Worm (Caenorhabditis elegans) whole organism, L2 larva: ENCODE results near the gene srz-82.

Experiments used
- C34F6.9 ChIP-seq: fragments of 150-350 bp; optimal IDR thresholded peaks from 2 replicates; lab custom pipeline; 2014; ENCODE audit warnings: missing biosample characterization, missing genetic modification characterization
- F13H6.1 ChIP-seq: sonication (generic microtip); optimal IDR thresholded peaks from 2 replicates; lab custom pipeline; 2016; ENCODE audit warnings: missing genetic modification characterization, missing compliant biosample characterization
- R02D3.7 ChIP-seq: fragments of 150-350 bp; optimal IDR thresholded peaks from 2 replicates; lab custom pipeline; 2014; ENCODE audit warnings: missing biosample characterization, missing genetic modification characterization
- Y55F3AM.14 ChIP-seq: fragments of 200-800 bp; sonication (Bioruptor generic); optimal IDR thresholded peaks from 2 replicates; lab custom pipeline; 2018; ENCODE audit warnings: mild to moderate bottlenecking, missing genetic modification characterization, missing compliant biosample characterization
- ZK546.5 ChIP-seq: sonication (generic microtip); optimal IDR thresholded peaks from 2 replicates; lab custom pipeline; 2017; ENCODE audit warnings: missing biosample characterization, missing genetic modification characterization
- alr-1 ChIP-seq: fragments of 150-350 bp; optimal IDR thresholded peaks from 2 replicates; lab custom pipeline; 2014; ENCODE audit warnings: missing biosample characterization, missing genetic modification characterization
- aly-2 ChIP-seq: fragments of 150-350 bp; optimal IDR thresholded peaks from 2 replicates; lab custom pipeline; 2014; ENCODE audit warnings: missing biosample characterization, missing genetic modification characterization
- ama-1 ChIP-seq: fragments of 150-350 bp; optimal IDR thresholded peaks from 2 replicates; lab custom pipeline; 2018; ENCODE audit warnings: inconsistent platforms
- ceh-16 ChIP-seq: fragments of 150-350 bp; optimal IDR thresholded peaks from 2 replicates; lab custom pipeline; 2014; ENCODE audit warnings: missing biosample characterization, missing genetic modification characterization
- crh-2 ChIP-seq: sonication (generic microtip); optimal IDR thresholded peaks from 2 replicates; lab custom pipeline; 2017; ENCODE audit warnings: missing biosample characterization, missing genetic modification characterization
- dmd-4 ChIP-seq: sonication (generic microtip); optimal IDR thresholded peaks from 2 replicates; lab custom pipeline; 2017; ENCODE audit warnings: missing biosample characterization, missing genetic modification characterization
- egl-27 ChIP-seq: sonication (generic microtip); optimal IDR thresholded peaks from 3 replicates; lab custom pipeline; 2017; ENCODE audit warnings: missing biosample characterization, missing genetic modification reagents, missing genetic modification characterization
- elt-1 ChIP-seq: fragments of 150-350 bp; optimal IDR thresholded peaks from 2 replicates; lab custom pipeline; 2014; ENCODE audit warnings: missing biosample characterization, missing genetic modification characterization
- elt-3 ChIP-seq: sonication (generic microtip); optimal IDR thresholded peaks from 2 replicates; lab custom pipeline; 2017; ENCODE audit warnings: missing biosample characterization, missing genetic modification characterization
- fos-1 ChIP-seq: fragments of 150-350 bp; optimal IDR thresholded peaks from 2 replicates; lab custom pipeline; 2014; ENCODE audit warnings: missing biosample characterization, missing genetic modification characterization
- lin-11 ChIP-seq: fragments of 150-350 bp; sonication (generic microtip); optimal IDR thresholded peaks from 2 replicates; lab custom pipeline; 2014; ENCODE audit warnings: missing biosample characterization, missing genetic modification characterization, inconsistent platforms, mixed read lengths
- lin-39 ChIP-seq: fragments of 150-350 bp; optimal IDR thresholded peaks from 2 replicates; lab custom pipeline; 2014; ENCODE audit warnings: missing biosample characterization, missing genetic modification reagents, missing genetic modification characterization
- mab-5 ChIP-seq: fragments of 150-350 bp; optimal IDR thresholded peaks from 2 replicates; lab custom pipeline; 2014; ENCODE audit warnings: missing biosample characterization, missing genetic modification characterization
- mbf-1 ChIP-seq: sonication (generic microtip); optimal IDR thresholded peaks from 2 replicates; lab custom pipeline; 2017; ENCODE audit warnings: missing biosample characterization, missing genetic modification characterization
- mdl-1 ChIP-seq, 2 experiments: fragments of 150-350 bp in 1 of 2; sonication (generic microtip) in 1 of 2; optimal IDR thresholded peaks; 2 replicates each; lab custom pipeline; 2017; ENCODE audit warnings: missing biosample characterization in 2 of 2, missing genetic modification characterization in 2 of 2
- nhr-11 ChIP-seq: fragments of 150-350 bp; optimal IDR thresholded peaks from 2 replicates; lab custom pipeline; 2014; ENCODE audit warnings: missing biosample characterization, missing genetic modification characterization
- nhr-12 ChIP-seq: fragments of 150-350 bp; optimal IDR thresholded peaks from 2 replicates; lab custom pipeline; 2014; ENCODE audit warnings: missing biosample characterization, missing genetic modification characterization
- nhr-129 ChIP-seq: fragments of 150-350 bp; optimal IDR thresholded peaks from 2 replicates; lab custom pipeline; 2014; ENCODE audit warnings: missing biosample characterization, missing genetic modification characterization
- nhr-21 ChIP-seq: fragments of 150-350 bp; optimal IDR thresholded peaks from 2 replicates; lab custom pipeline; 2014; ENCODE audit warnings: missing biosample characterization, missing genetic modification characterization
- nhr-23 ChIP-seq: fragments of 150-350 bp; optimal IDR thresholded peaks from 2 replicates; lab custom pipeline; 2014; ENCODE audit warnings: missing biosample characterization, missing genetic modification reagents, missing genetic modification characterization
- nhr-237 ChIP-seq: fragments of 150-350 bp; optimal IDR thresholded peaks from 2 replicates; lab custom pipeline; 2014; ENCODE audit warnings: missing biosample characterization, missing genetic modification characterization
- nhr-25 ChIP-seq: fragments of 150-350 bp; sonication (generic microtip); optimal IDR thresholded peaks from 3 replicates; lab custom pipeline; 2014; ENCODE audit warnings: missing biosample characterization, missing genetic modification characterization
- nhr-6 ChIP-seq: fragments of 150-350 bp; optimal IDR thresholded peaks from 2 replicates; lab custom pipeline; 2014; ENCODE audit warnings: missing biosample characterization, missing genetic modification characterization
- peb-1 ChIP-seq: fragments of 150-350 bp; optimal IDR thresholded peaks from 2 replicates; lab custom pipeline; 2014; ENCODE audit warnings: missing biosample characterization, missing genetic modification characterization
- sem-4 ChIP-seq: fragments of 150-350 bp; optimal IDR thresholded peaks from 2 replicates; lab custom pipeline; 2014; ENCODE audit warnings: missing biosample characterization, missing genetic modification reagents, missing genetic modification characterization
- skn-1 ChIP-seq: sonication (generic microtip); optimal IDR thresholded peaks from 2 replicates; lab custom pipeline; 2017; ENCODE audit warnings: missing biosample characterization, missing genetic modification characterization
- sma-9 ChIP-seq, 2 experiments: fragments of 150-350 bp in 1 of 2; sonication (generic microtip) in 1 of 2; optimal IDR thresholded peaks; 2 replicates each; lab custom pipeline; 2014 to 2016; ENCODE audit warnings: missing genetic modification characterization in 2 of 2, mild to moderate bottlenecking in 1 of 2, missing biosample characterization in 1 of 2, missing compliant biosample characterization in 1 of 2, missing genetic modification reagents in 1 of 2, moderate library complexity in 1 of 2
- snpc-4 ChIP-seq: fragments of 150-350 bp; optimal IDR thresholded peaks from 2 replicates; lab custom pipeline; 2014; ENCODE audit warnings: missing biosample characterization, missing genetic modification characterization
- unc-39 ChIP-seq: fragments of 150-350 bp; optimal IDR thresholded peaks from 2 replicates; lab custom pipeline; 2014; ENCODE audit warnings: missing biosample characterization, missing genetic modification characterization
- unc-55 ChIP-seq: fragments of 150-350 bp; sonication (generic microtip); optimal IDR thresholded peaks from 3 replicates; lab custom pipeline; 2014; ENCODE audit warnings: missing biosample characterization, missing genetic modification reagents, missing genetic modification characterization
- zag-1 ChIP-seq: fragments of 150-350 bp; optimal IDR thresholded peaks from 2 replicates; lab custom pipeline; 2014; ENCODE audit warnings: missing biosample characterization, missing genetic modification characterization
- ztf-1 ChIP-seq: fragments of 200-800 bp; sonication (Bioruptor generic); conservative IDR thresholded peaks from 2 replicates; pipeline ENCODE4 v1.3.6; 2022; ENCODE audit warnings: missing genetic modification characterization, missing compliant biosample characterization
- ztf-11 ChIP-seq: sonication (generic microtip); optimal IDR thresholded peaks from 2 replicates; lab custom pipeline; 2017; ENCODE audit warnings: missing biosample characterization, missing genetic modification characterization
- ztf-4 ChIP-seq: fragments of 150-350 bp; optimal IDR thresholded peaks from 2 replicates; lab custom pipeline; 2014; ENCODE audit warnings: missing biosample characterization, missing genetic modification characterization

srz-82 gene

ce11 chrIV:3440848-3441247, 41.8 kb upstream of the srz-82 start, which contains the start of gene grd-10:
Gene grd-10, plus strand, starts transcription at chrIV:3441055.
- TF ChIP-seq ceh-16 (tag; lab: Kevin White, UChicago), result peak; percentile 70
- TF ChIP-seq elt-1, result peak; percentile 72
- no peak for TF ChIP-seq ztf-1
- TF ChIP-seq mbf-1 (tag; lab: Kevin White, UChicago), result no peak
- no peak for TF ChIP-seq peb-1
- TF ChIP-seq mdl-1 (tag; optimal IDR thresholded peaks at IDR 0.05; lab: Kevin White, UChicago), result no peak
- TF ChIP-seq nhr-11 (tag; lab: Kevin White, UChicago), result no peak
- peak; percentile 54 for TF ChIP-seq sma-9 (GFP tag; optimal IDR thresholded peaks at IDR 0.05; lab: Kevin White, UChicago)
- no peak for TF ChIP-seq sma-9 (tag; optimal IDR thresholded peaks at IDR 0.05; lab: Kevin White, UChicago)
- TF ChIP-seq fos-1 (tag; lab: Kevin White, UChicago), result no peak
- TF ChIP-seq unc-55 (GFP tag; lab: Kevin White, UChicago), result no peak
- TF ChIP-seq ZK546.5 (tag; lab: Kevin White, UChicago), result no peak
- no peak for TF ChIP-seq nhr-6
- TF ChIP-seq zag-1, result no peak
- no peak for TF ChIP-seq snpc-4 (tag; lab: Kevin White, UChicago)
- no peak for TF ChIP-seq aly-2 (tag; lab: Kevin White, UChicago)
- TF ChIP-seq R02D3.7 (tag; lab: Kevin White, UChicago), result no peak
- TF ChIP-seq unc-39 (tag; lab: Kevin White, UChicago), result no peak
- TF ChIP-seq C34F6.9 (tag; lab: Kevin White, UChicago), result no peak
- no peak for TF ChIP-seq sem-4
- peak; percentile 35 for TF ChIP-seq nhr-25
- TF ChIP-seq nhr-237 (tag; lab: Kevin White, UChicago), result no peak
- TF ChIP-seq ama-1 (lab: Kevin White, UChicago), result no peak

ce11 chrIV:3442513-3442912, 40.2 kb upstream of the srz-82 start:
- TF ChIP-seq lin-11 (no peak), nhr-23 (tag; lab: Kevin White, UChicago) (no peak), lin-39 (no peak), alr-1 (tag; lab: Kevin White, UChicago) (no peak), nhr-6 (no peak), nhr-25 (no peak), F13H6.1 (tag; lab: Kevin White, UChicago) (no peak), unc-55 (GFP tag; lab: Kevin White, UChicago) (no peak), nhr-12 (no peak), C34F6.9 (tag; lab: Kevin White, UChicago) (no peak), mdl-1 (tag; optimal IDR thresholded peaks at IDR 0.05; lab: Kevin White, UChicago) (no peak), skn-1 (tag; lab: Kevin White, UChicago) (no peak), peb-1 (no peak), Y55F3AM.14 (GFP tag; lab: Kevin White, UChicago) (no peak), elt-3 (tag; lab: Kevin White, UChicago) (no peak), ztf-11 (tag; lab: Kevin White, UChicago) (no peak)

ce11 chrIV:3444101-3444500, 38.6 kb upstream of the srz-82 start, which contains the start of gene F09D12.2:
Gene F09D12.2, minus strand, starts transcription at chrIV:3444201.
- TF ChIP-seq lin-39 (no peak), crh-2 (tag; lab: Kevin White, UChicago) (no peak), nhr-23 (tag; lab: Kevin White, UChicago) (no peak), mab-5 (tag; lab: Kevin White, UChicago) (no peak), nhr-6 (no peak), aly-2 (tag; lab: Kevin White, UChicago) (no peak), mbf-1 (tag; lab: Kevin White, UChicago) (no peak), nhr-129 (tag; lab: Kevin White, UChicago) (no peak), F13H6.1 (tag; lab: Kevin White, UChicago) (no peak), egl-27 (tag; lab: Kevin White, UChicago) (no peak), dmd-4 (no peak)

- TF ChIP-seq dmd-4 (no peak), zag-1 (no peak), aly-2 (tag; lab: Kevin White, UChicago) (no peak), mdl-1 (tag; optimal IDR thresholded peaks at IDR 0.05; lab: Kevin White, UChicago) (no peak), C34F6.9 (tag; lab: Kevin White, UChicago) (no peak), unc-39 (tag; lab: Kevin White, UChicago) (no peak), mab-5 (tag; lab: Kevin White, UChicago) (no peak), ztf-4 (no peak), nhr-21 (tag; lab: Kevin White, UChicago) (no peak)
Measured at ce11 chrIV:3444614-3445013, 38.1 kb upstream of the srz-82 start, which contains the start of gene F58E2.5. Gene F58E2.5, plus strand, starts transcription at chrIV:3444914.
